Worm (Caenorhabditis elegans) whole organism, L4/young adult: ENCODE results near the gene nhr-30.

Experiments used
- W03F9.2 ChIP-seq: fragments of 150-350 bp; optimal IDR thresholded peaks from 2 replicates; lab custom pipeline; 2014; ENCODE audit warnings: missing biosample characterization, missing genetic modification characterization
- him-1 ChIP-seq: sonication (generic microtip); optimal IDR thresholded peaks from 2 replicates; lab custom pipeline; 2016; ENCODE audit warnings: missing genotype, missing genetic modification reagents, missing genetic modification characterization, missing compliant biosample characterization

ce11 chrV:9095613-9096317, 50.8 kb downstream of the nhr-30 start, which contains the start of gene F21C10.10:
- TF ChIP-seq him-1 (tag; lab: Kevin White, UChicago) (no peak), W03F9.2 (tag; lab: Kevin White, UChicago) (peak; percentile 32)
